Worm (Caenorhabditis elegans) whole organism, L1 larva: Measurements from ENCODE around the gene nhr-43.

Experiments used
- C16A3.4 ChIP-seq: fragments of 150-350 bp; optimal IDR thresholded peaks from 2 replicates; lab custom pipeline; 2014; ENCODE audit warnings: missing biosample characterization, missing genetic modification characterization
- alr-1 ChIP-seq: fragments of 200-800 bp; sonication (Bioruptor generic); optimal IDR thresholded peaks from 2 replicates; lab custom pipeline; 2018; ENCODE audit warnings: borderline replicate concordance, mild to moderate bottlenecking, missing genetic modification characterization, missing compliant biosample characterization
- lin-39 ChIP-seq: fragments of 150-350 bp; optimal IDR thresholded peaks from 2 replicates; lab custom pipeline; 2014; ENCODE audit warnings: missing biosample characterization, missing genetic modification reagents, missing genetic modification characterization
- nhr-76 ChIP-seq: sonication (generic microtip); optimal IDR thresholded peaks from 2 replicates; lab custom pipeline; 2017; ENCODE audit warnings: missing biosample characterization, missing genetic modification characterization
- nhr-77 ChIP-seq: fragments of 150-350 bp; optimal IDR thresholded peaks from 2 replicates; lab custom pipeline; 2014; ENCODE audit warnings: missing biosample characterization, missing genetic modification characterization
- rnt-1 ChIP-seq: sonication (generic microtip); optimal IDR thresholded peaks from 2 replicates; lab custom pipeline; 2016; ENCODE audit warnings: mild to moderate bottlenecking, missing genetic modification characterization, moderate library complexity, missing compliant biosample characterization
- sox-4 ChIP-seq: sonication (generic microtip); optimal IDR thresholded peaks from 2 replicates; lab custom pipeline; 2016; ENCODE audit warnings: missing genetic modification characterization, missing compliant biosample characterization
- sup-37 ChIP-seq: fragments of 200-800 bp; sonication (Bioruptor generic); optimal IDR thresholded peaks from 2 replicates; lab custom pipeline; 2018; ENCODE audit warnings: mild to moderate bottlenecking, missing genetic modification characterization, missing compliant biosample characterization
- zag-1 ChIP-seq: fragments of 150-350 bp; optimal IDR thresholded peaks from 2 replicates; lab custom pipeline; 2014; ENCODE audit warnings: missing biosample characterization, missing genetic modification characterization

DNA sequence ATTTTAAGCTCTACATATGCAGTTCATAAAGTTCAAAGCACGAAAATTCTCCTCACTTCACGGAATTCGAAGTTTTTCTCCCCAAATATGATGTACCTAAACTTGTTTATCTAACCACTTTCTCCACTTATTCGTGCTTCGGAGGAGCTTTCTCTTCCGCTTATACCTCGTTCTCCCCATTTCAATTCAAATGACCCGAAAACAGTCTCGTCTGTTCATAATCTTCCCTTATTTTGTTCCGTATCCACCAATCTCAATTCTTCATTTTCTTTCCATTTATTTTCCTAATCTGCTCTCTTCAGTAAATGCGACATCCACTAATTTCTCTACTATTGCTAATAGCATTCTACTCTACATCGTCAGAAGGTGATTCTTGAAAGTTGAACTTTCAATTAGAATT, 14.1 kb upstream of the nhr-43 start, which contains the start of gene let-653:
- no peak for TF ChIP-seq lin-39 (tag; lab: Kevin White, UChicago)
- no peak for TF ChIP-seq C16A3.4 (tag; lab: Kevin White, UChicago)
- TF ChIP-seq sox-4 (tag; lab: Kevin White, UChicago) = no peak
- no peak for TF ChIP-seq nhr-77
- TF ChIP-seq alr-1 (tag; lab: Kevin White, UChicago) = no peak
- TF ChIP-seq nhr-76 (tag; lab: Kevin White, UChicago) = no peak
- TF ChIP-seq zag-1 (tag; lab: Kevin White, UChicago) = no peak
- no peak for TF ChIP-seq rnt-1
- no peak for TF ChIP-seq sup-37 (GFP tag; lab: Kevin White, UChicago)
